Worm (Caenorhabditis elegans): Measurements from ENCODE around the gene F01G10.5.

ce11 chrIV:10188505-10188904 lies 42.4 kb downstream of the F01G10.5 start:
- TF ChIP-seq zag-1 (tag; optimal IDR thresholded peaks at IDR 0.05) (no peak), dpl-1 (GFP tag; optimal IDR thresholded peaks at IDR 0.05) (no peak), ces-1 (GFP tag; optimal IDR thresholded peaks at IDR 0.05) (no peak), hlh-4 (tag; optimal IDR thresholded peaks at IDR 0.05) (no peak), fos-1 (tag; optimal IDR thresholded peaks at IDR 0.05) (no peak), blmp-1 (tag; optimal IDR thresholded peaks at IDR 0.05) (no peak), aly-2 (tag; optimal IDR thresholded peaks at IDR 0.05) (no peak), aha-1 (tag; optimal IDR thresholded peaks at IDR 0.05) (no peak)

Measured in whole organism, L1 larva.